Worm (Caenorhabditis elegans) whole organism, L4 larva: ENCODE measurements around the gene W07A12.8.

Experiments used
- D1046.2 ChIP-seq: fragments of 200-800 bp; sonication (Bioruptor generic); IDR thresholded peaks from 2 replicates; pipeline ENCODE4 v1.3.6; 2022; ENCODE audit warnings: missing genetic modification characterization, missing compliant biosample characterization
- F37D6.2 ChIP-seq: sonication (generic microtip); optimal IDR thresholded peaks from 2 replicates; lab custom pipeline; 2016; ENCODE audit warnings: mild to moderate bottlenecking, missing genetic modification characterization, missing compliant biosample characterization
- F49E8.2 ChIP-seq: sonication (generic microtip); optimal IDR thresholded peaks from 2 replicates; lab custom pipeline; 2016; ENCODE audit warnings: missing compliant biosample characterization, mild to moderate bottlenecking, missing genetic modification characterization, borderline replicate concordance
- aha-1 ChIP-seq: fragments of 150-350 bp; peaks from one replicate; lab custom pipeline; 2014; ENCODE audit warnings: missing biosample characterization, missing genetic modification characterization
- ama-1 ChIP-seq: fragments of 150-350 bp; optimal IDR thresholded peaks from 2 replicates; lab custom pipeline; 2014; ENCODE audit warnings: inconsistent platforms, mixed read lengths
- ceh-28 ChIP-seq: fragments of 150-350 bp; optimal IDR thresholded peaks from 2 replicates; lab custom pipeline; 2014; ENCODE audit warnings: missing biosample characterization, missing genetic modification reagents, missing genetic modification characterization
- daf-12 ChIP-seq: fragments of 150-350 bp; optimal IDR thresholded peaks from 2 replicates; lab custom pipeline; 2014; ENCODE audit warnings: missing biosample characterization, missing genetic modification reagents, missing genetic modification characterization
- dmd-9 ChIP-seq: fragments of 200-800 bp; sonication (Bioruptor generic); IDR thresholded peaks from 2 replicates; pipeline ENCODE4 v1.3.6; 2022; ENCODE audit warnings: missing genetic modification reagents, missing genetic modification characterization, missing compliant biosample characterization
- hlh-11 ChIP-seq: fragments of 200-800 bp; sonication (Bioruptor generic); optimal IDR thresholded peaks from 2 replicates; lab custom pipeline; 2018; ENCODE audit warnings: mild to moderate bottlenecking, missing genetic modification characterization, missing compliant biosample characterization
- hmg-1.1 ChIP-seq: fragments of 200-800 bp; sonication (Bioruptor generic); IDR thresholded peaks from 2 replicates; pipeline ENCODE4 v1.3.6; 2022; ENCODE audit warnings: missing genetic modification reagents, missing genetic modification characterization, missing compliant biosample characterization
- lim-7 ChIP-seq: fragments of 200-800 bp; sonication (Bioruptor generic); IDR thresholded peaks from 2 replicates; pipeline ENCODE4 v1.3.6; 2022; ENCODE audit warnings: missing genetic modification characterization, missing compliant biosample characterization
- madf-5 ChIP-seq, 2 experiments: fragments of 200-800 bp; sonication (Bioruptor generic); IDR thresholded peaks; 2 replicates each; pipeline ENCODE4 v1.3.6; 2022; ENCODE audit warnings: missing compliant biosample characterization in 2 of 2, missing genetic modification characterization in 2 of 2
- madf-9 ChIP-seq: fragments of 200-800 bp; sonication (Bioruptor generic); conservative IDR thresholded peaks from 2 replicates; pipeline ENCODE4 v1.3.6; 2022; ENCODE audit warnings: missing genetic modification reagents, missing genetic modification characterization, missing compliant biosample characterization
- mes-2 ChIP-seq: sonication (generic microtip); optimal IDR thresholded peaks from 2 replicates; lab custom pipeline; 2016; ENCODE audit warnings: missing genotype, mild to moderate bottlenecking, missing genetic modification characterization, missing compliant biosample characterization; ENCODE audit not compliant: poor library complexity, severe bottlenecking
- mxl-2 ChIP-seq: fragments of 200-800 bp; sonication (Bioruptor generic); conservative IDR thresholded peaks from 2 replicates; pipeline ENCODE4 v1.3.6; 2022; ENCODE audit warnings: missing genetic modification reagents, missing genetic modification characterization, missing compliant biosample characterization
- nhr-6 ChIP-seq: fragments of 150-350 bp; optimal IDR thresholded peaks from 2 replicates; lab custom pipeline; 2014; ENCODE audit warnings: missing biosample characterization, missing genetic modification characterization
- tag-97 ChIP-seq: fragments of 200-800 bp; sonication (Bioruptor generic); IDR thresholded peaks from 2 replicates; pipeline ENCODE4 v1.3.6; 2022; ENCODE audit warnings: missing genetic modification characterization, missing compliant biosample characterization
- unc-130 ChIP-seq: sonication (generic microtip); optimal IDR thresholded peaks from 2 replicates; lab custom pipeline; 2016; ENCODE audit warnings: missing genetic modification reagents, missing genetic modification characterization, missing compliant biosample characterization
- zip-11 ChIP-seq: fragments of 200-800 bp; sonication (Bioruptor generic); IDR thresholded peaks from 2 replicates; pipeline ENCODE4 v1.3.6; 2022; ENCODE audit warnings: missing genetic modification characterization, missing compliant biosample characterization

W07A12.8 gene

ce11 chrII:9113759-9114158 is 51.9 kb downstream of the W07A12.8 start (continued):
- TF ChIP-seq mxl-2, result no peak
- TF ChIP-seq aha-1 (tag; lab: Kevin White, UChicago), result no peak
- TF ChIP-seq zip-11 (GFP tag; lab: Robert Waterston, UW), result no peak
- no peak for TF ChIP-seq daf-12
- no peak for TF ChIP-seq ceh-28
- no peak for TF ChIP-seq nhr-6 (tag; lab: Kevin White, UChicago)
- TF ChIP-seq D1046.2, result no peak
- TF ChIP-seq lim-7, result no peak
- TF ChIP-seq hlh-11 (tag; lab: Kevin White, UChicago), result peak; percentile 94
- no peak for TF ChIP-seq F37D6.2 (tag; lab: Kevin White, UChicago)
- no peak for TF ChIP-seq ama-1 (lab: Kevin White, UChicago)
- TF ChIP-seq hmg-1.1 (GFP tag; lab: Robert Waterston, UW), result peak; percentile 62
- no peak for TF ChIP-seq dmd-9
- TF ChIP-seq madf-5 (GFP tag; IDR thresholded peaks at IDR 0.05; lab: Robert Waterston, UW), result no peak
- TF ChIP-seq unc-130 (GFP tag; lab: Kevin White, UChicago), result no peak
- TF ChIP-seq tag-97 (GFP tag; lab: Robert Waterston, UW), result no peak
- TF ChIP-seq mes-2 (tag; lab: Kevin White, UChicago), result peak; percentile 25
- no peak for TF ChIP-seq madf-9
- no peak for TF ChIP-seq F49E8.2
- TF ChIP-seq, all 104 proteins: peak for 28
